Fruit fly (Drosophila melanogaster) whole organism, embryonic: ENCODE results near the gene Bili.

Source experiments
- Atf-2 ChIP-seq: fragments of 200-800 bp; sonication (Bioruptor generic); optimal IDR thresholded peaks from 2 replicates; lab custom pipeline; 2016; ENCODE audit warnings: missing biosample characterization, missing genetic modification characterization
- Atf6 ChIP-seq: fragments of 200-800 bp; sonication (Bioruptor generic); IDR thresholded peaks from 2 replicates; pipeline ENCODE4 v1.3.6; 2022; ENCODE audit warnings: missing biosample characterization, missing genetic modification characterization
- CG10274 ChIP-seq: fragments of 200-800 bp; sonication (Bioruptor generic); optimal IDR thresholded peaks from 3 replicates; lab custom pipeline; 2017; ENCODE audit warnings: missing biosample characterization, mild to moderate bottlenecking, missing genetic modification characterization
- CG10462 ChIP-seq: fragments of 200-800 bp; sonication (Bioruptor generic); optimal IDR thresholded peaks from 2 replicates; lab custom pipeline; 2016; ENCODE audit warnings: missing biosample characterization, missing genetic modification characterization
- CG10543 ChIP-seq: fragments of 200-800 bp; sonication (Bioruptor generic); optimal IDR thresholded peaks from 3 replicates; lab custom pipeline; 2017; ENCODE audit warnings: missing biosample characterization, mild to moderate bottlenecking, missing genetic modification characterization, moderate library complexity
- CG11504 ChIP-seq: fragments of 200-800 bp; sonication (Bioruptor generic); optimal IDR thresholded peaks from 3 replicates; lab custom pipeline; 2019; ENCODE audit warnings: missing biosample characterization, mild to moderate bottlenecking, missing genetic modification characterization, moderate library complexity
- CG12155 ChIP-seq: fragments of 200-800 bp; sonication (Bioruptor generic); optimal IDR thresholded peaks from 3 replicates; lab custom pipeline; 2016; ENCODE audit warnings: missing biosample characterization, missing genetic modification characterization
- CG14050 ChIP-seq: fragments of 200-800 bp; sonication (Bioruptor generic); IDR thresholded peaks from 3 replicates; pipeline ENCODE4 v1.3.6; 2022; ENCODE audit warnings: missing biosample characterization, missing genetic modification characterization
- CG14710 ChIP-seq: fragments of 200-800 bp; sonication (Bioruptor generic); optimal IDR thresholded peaks from 3 replicates; lab custom pipeline; 2019; ENCODE audit warnings: missing biosample characterization, mild to moderate bottlenecking, missing genetic modification characterization, moderate library complexity
- CG14860 ChIP-seq: fragments of 200-800 bp; sonication (Bioruptor generic); IDR thresholded peaks from 3 replicates; pipeline ENCODE4 v1.3.6; 2022; ENCODE audit warnings: missing biosample characterization, missing genetic modification characterization; ENCODE audit not compliant: partially characterized antibody
- CG15269 ChIP-seq: fragments of 200-800 bp; sonication (Bioruptor generic); optimal IDR thresholded peaks from 2 replicates; lab custom pipeline; 2018; ENCODE audit warnings: missing biosample characterization, mild to moderate bottlenecking, missing genetic modification characterization, moderate library complexity
- CG15696 ChIP-seq: fragments of 200-800 bp; sonication (Bioruptor generic); optimal IDR thresholded peaks from 2 replicates; lab custom pipeline; 2019; ENCODE audit warnings: missing biosample characterization, mild to moderate bottlenecking, missing genetic modification characterization, moderate library complexity
- CG16815 ChIP-seq: fragments of 200-800 bp; sonication (Bioruptor generic); optimal IDR thresholded peaks from 3 replicates; lab custom pipeline; 2017; ENCODE audit warnings: missing biosample characterization, mild to moderate bottlenecking, missing genetic modification characterization
- CG17359 ChIP-seq: fragments of 200-800 bp; sonication (Bioruptor generic); optimal IDR thresholded peaks from 3 replicates; lab custom pipeline; 2018; ENCODE audit warnings: missing biosample characterization, mild to moderate bottlenecking, missing genetic modification characterization, moderate library complexity
- CG17912 ChIP-seq: fragments of 200-800 bp; sonication (Bioruptor generic); optimal IDR thresholded peaks from 2 replicates; lab custom pipeline; 2018; ENCODE audit warnings: missing biosample characterization, mild to moderate bottlenecking, missing genetic modification characterization
- CG32767 ChIP-seq: fragments of 200-800 bp; sonication (Bioruptor generic); IDR thresholded peaks from 2 replicates; pipeline ENCODE4 v1.3.6; 2022; ENCODE audit warnings: missing biosample characterization, missing genetic modification characterization
- CG3726 ChIP-seq: fragments of 200-800 bp; sonication (Bioruptor generic); IDR thresholded peaks from 3 replicates; pipeline ENCODE4, ENCODE4 v1.3.6; 2022; ENCODE audit warnings: missing biosample characterization, missing genetic modification characterization
- CG3847 ChIP-seq: fragments of 200-800 bp; sonication (Bioruptor generic); IDR thresholded peaks from 2 replicates; pipeline ENCODE4 v1.3.6; 2022; ENCODE audit warnings: missing biosample characterization, missing genetic modification characterization
- CG4360 ChIP-seq: fragments of 200-800 bp; sonication (Bioruptor generic); IDR thresholded peaks from 2 replicates; pipeline ENCODE4 v1.3.6; 2022; ENCODE audit warnings: missing biosample characterization, missing genetic modification characterization
- CG6765 ChIP-seq: fragments of 200-800 bp; sonication (Bioruptor generic); optimal IDR thresholded peaks from 3 replicates; lab custom pipeline; 2017; ENCODE audit warnings: missing biosample characterization, mild to moderate bottlenecking, missing genetic modification characterization
- CG6813 ChIP-seq: fragments of 200-800 bp; sonication (Bioruptor generic); optimal IDR thresholded peaks from 2 replicates; lab custom pipeline; 2017; ENCODE audit warnings: missing biosample characterization, missing genetic modification characterization, mild to moderate bottlenecking, moderate library complexity, missing genetic modification reagents
- CG7963 ChIP-seq: fragments of 200-800 bp; sonication (Bioruptor generic); IDR thresholded peaks from 3 replicates; pipeline ENCODE4 v1.3.6; 2022; ENCODE audit warnings: missing biosample characterization, missing genetic modification characterization; ENCODE audit not compliant: partially characterized antibody
- CG8388 ChIP-seq: fragments of 200-800 bp; sonication (Bioruptor generic); optimal IDR thresholded peaks from 2 replicates; lab custom pipeline; 2019; ENCODE audit warnings: missing biosample characterization, mild to moderate bottlenecking, missing genetic modification characterization, moderate library complexity
- CG9817 ChIP-seq: fragments of 200-800 bp; sonication (Bioruptor generic); optimal IDR thresholded peaks from 2 replicates; lab custom pipeline; 2018; ENCODE audit warnings: missing biosample characterization, mild to moderate bottlenecking, missing genetic modification characterization, moderate library complexity
- CrebB ChIP-seq: fragments of 200-800 bp; sonication (Bioruptor generic); optimal IDR thresholded peaks from 3 replicates; lab custom pipeline; 2018; ENCODE audit warnings: missing biosample characterization, mild to moderate bottlenecking, missing genetic modification characterization
- Drgx ChIP-seq: fragments of 200-800 bp; sonication (Bioruptor generic); IDR thresholded peaks from 2 replicates; pipeline ENCODE4 v1.3.6; 2022; ENCODE audit warnings: missing biosample characterization, missing genetic modification characterization
- Hand ChIP-seq: fragments of 200-800 bp; sonication (Bioruptor generic); optimal IDR thresholded peaks from 2 replicates; lab custom pipeline; 2017; ENCODE audit warnings: mild to moderate bottlenecking, missing biosample characterization, missing genetic modification reagents, missing genetic modification characterization
- Meics ChIP-seq: fragments of 200-800 bp; sonication (Bioruptor generic); optimal IDR thresholded peaks from 2 replicates; lab custom pipeline; 2017; ENCODE audit warnings: missing biosample characterization, mild to moderate bottlenecking, missing genetic modification characterization
- Nf-YC ChIP-seq: fragments of 200-800 bp; optimal IDR thresholded peaks from 3 replicates; lab custom pipeline; 2019; ENCODE audit warnings: missing biosample characterization, mild to moderate bottlenecking, missing genetic modification characterization, moderate library complexity
- NfI ChIP-seq: fragments of 200-800 bp; sonication (Bioruptor generic); optimal IDR thresholded peaks from 3 replicates; lab custom pipeline; 2018; ENCODE audit warnings: missing biosample characterization, mild to moderate bottlenecking, missing genetic modification characterization, moderate library complexity
- Stat92E ChIP-seq, 3 experiments: fragments of >200 bp in 2 of 3; fragments of 200-800 bp in 1 of 3; sonication (Bioruptor generic) in 1 of 3; optimal IDR thresholded peaks; 2 replicates each; lab custom pipeline; 2017 to 2019; ENCODE audit warnings: missing biosample characterization in 3 of 3, missing genetic modification characterization in 3 of 3, mild to moderate bottlenecking in 1 of 3, moderate library complexity in 1 of 3
- Tbp ChIP-seq: fragments of >200 bp; optimal IDR thresholded peaks from 2 replicates; lab custom pipeline; 2018; ENCODE audit warnings: missing biosample characterization, missing genetic modification characterization
- Xrp1 ChIP-seq: fragments of 200-800 bp; sonication (Bioruptor generic); IDR thresholded peaks from 2 replicates; pipeline ENCODE4 v1.3.6; 2022; ENCODE audit warnings: missing biosample characterization, missing genetic modification characterization
- amos ChIP-seq: fragments of 200-800 bp; sonication (Bioruptor generic); IDR thresholded peaks from 2 replicates; pipeline ENCODE4 v1.3.6; 2022; ENCODE audit warnings: missing biosample characterization, missing genetic modification characterization; ENCODE audit not compliant: partially characterized antibody
- ase ChIP-seq: fragments of 200-800 bp; sonication (Bioruptor generic); IDR thresholded peaks from 3 replicates; pipeline ENCODE4 v1.3.6; 2022; ENCODE audit warnings: missing biosample characterization, missing genetic modification characterization
- br ChIP-seq: fragments of >200 bp; optimal IDR thresholded peaks from 2 replicates; lab custom pipeline; 2017
- hbn ChIP-seq: fragments of 200-800 bp; sonication (Bioruptor generic); IDR thresholded peaks from 2 replicates; pipeline ENCODE4 v1.3.6; 2022; ENCODE audit warnings: missing biosample characterization, missing genetic modification characterization; ENCODE audit not compliant: partially characterized antibody
- ind ChIP-seq: fragments of 200-800 bp; sonication (Bioruptor generic); optimal IDR thresholded peaks from 3 replicates; lab custom pipeline; 2016; ENCODE audit warnings: missing biosample characterization, missing genetic modification characterization
- insv ChIP-seq, 2 experiments: fragments of 200-800 bp; sonication (Bioruptor generic); optimal IDR thresholded peaks; 3 replicates each; lab custom pipeline; 2016 to 2018; ENCODE audit warnings: missing biosample characterization in 2 of 2, missing genetic modification characterization in 2 of 2
- kah ChIP-seq: fragments of 200-800 bp; sonication (Bioruptor generic); optimal IDR thresholded peaks from 2 replicates; lab custom pipeline; 2018; ENCODE audit warnings: missing biosample characterization, mild to moderate bottlenecking, missing genetic modification characterization
- kni ChIP-seq: fragments of 200-800 bp; sonication (Bioruptor generic); optimal IDR thresholded peaks from 3 replicates; lab custom pipeline; 2017; ENCODE audit warnings: mild to moderate bottlenecking, missing biosample characterization, missing genetic modification reagents, missing genetic modification characterization
- lab ChIP-seq: fragments of 200-800 bp; sonication (Bioruptor generic); optimal IDR thresholded peaks from 3 replicates; lab custom pipeline; 2017; ENCODE audit warnings: missing biosample characterization, missing genetic modification characterization, mild to moderate bottlenecking, moderate library complexity, missing genetic modification reagents
- nerfin-2 ChIP-seq: fragments of 200-800 bp; sonication (Bioruptor generic); IDR thresholded peaks from 2 replicates; pipeline ENCODE4 v1.3.6; 2022; ENCODE audit warnings: missing biosample characterization, missing genetic modification characterization; ENCODE audit not compliant: partially characterized antibody
- onecut ChIP-seq: fragments of 200-800 bp; sonication (Bioruptor generic); IDR thresholded peaks from 2 replicates; pipeline ENCODE4 v1.3.6; 2022; ENCODE audit warnings: missing biosample characterization, missing genetic modification characterization
- phol ChIP-seq: fragments of 200-800 bp; sonication (Bioruptor generic); optimal IDR thresholded peaks from 3 replicates; lab custom pipeline; 2018; ENCODE audit warnings: missing biosample characterization, mild to moderate bottlenecking, missing genetic modification characterization, moderate library complexity
- ranshi ChIP-seq: fragments of 200-800 bp; sonication (Bioruptor generic); IDR thresholded peaks from 2 replicates; pipeline ENCODE4 v1.3.6; 2022; ENCODE audit warnings: missing biosample characterization, missing genetic modification characterization
- sens-2 ChIP-seq: fragments of 200-800 bp; sonication (Bioruptor generic); IDR thresholded peaks from 2 replicates; pipeline ENCODE4 v1.3.6; 2022; ENCODE audit warnings: missing biosample characterization, missing genetic modification characterization
- tap ChIP-seq: fragments of 200-800 bp; optimal IDR thresholded peaks from 3 replicates; lab custom pipeline; 2019; ENCODE audit warnings: missing biosample characterization, mild to moderate bottlenecking, missing genetic modification characterization, moderate library complexity
- tgo ChIP-seq: fragments of 200-800 bp; sonication (Bioruptor generic); IDR thresholded peaks from 3 replicates; pipeline ENCODE4 v1.3.6; 2022; ENCODE audit warnings: missing biosample characterization, missing genetic modification characterization
- zen2 ChIP-seq: fragments of 200-800 bp; sonication (Bioruptor generic); IDR thresholded peaks from 3 replicates; pipeline ENCODE4 v1.3.6; 2022; ENCODE audit warnings: missing biosample characterization, missing genetic modification characterization; ENCODE audit not compliant: partially characterized antibody
- zfh1 ChIP-seq: fragments of 200-800 bp; sonication (Bioruptor generic); IDR thresholded peaks from 3 replicates; pipeline ENCODE4 v1.3.6; 2022; ENCODE audit warnings: missing biosample characterization, missing genetic modification characterization

Bili gene

dm6 chr3R:25152342-25152741 lies 21.2 kb downstream of the Bili start (continued):
- TF ChIP-seq CG9817 (tag; lab: Kevin White, UChicago) = peak; percentile 7
- no peak for TF ChIP-seq CrebB (tag; lab: Kevin White, UChicago)
- no peak for TF ChIP-seq CG14710 (tag; lab: Kevin White, UChicago)
- TF ChIP-seq Atf-2 = no peak
- peak; percentile 55 for TF ChIP-seq CG11504
- TF ChIP-seq CG4360 (GFP tag; lab: Robert Waterston, UW) = no peak
- no peak for TF ChIP-seq Stat92E (GFP tag; optimal IDR thresholded peaks at IDR 0.05; lab: Kevin White, UChicago)
- peak; percentile 22 for TF ChIP-seq CG15269 (tag; lab: Kevin White, UChicago)
- no peak for TF ChIP-seq CG15696 (tag; lab: Kevin White, UChicago)
- TF ChIP-seq zen2 = no peak
- peak; percentile 1 for TF ChIP-seq NfI
- TF ChIP-seq phol (tag; lab: Kevin White, UChicago) = no peak
- no peak for TF ChIP-seq br (lab: Kevin White, UChicago)
- TF ChIP-seq sens-2 = no peak
- no peak for TF ChIP-seq CG14050 (GFP tag; lab: Robert Waterston, UW)
- TF ChIP-seq CG12155 = no peak
- TF ChIP-seq CG7963 (GFP tag; lab: Robert Waterston, UW) = no peak
- TF ChIP-seq ranshi (GFP tag; lab: Robert Waterston, UW) = no peak
- no peak for TF ChIP-seq kah (GFP tag; lab: Kevin White, UChicago)
- no peak for TF ChIP-seq hbn (GFP tag; lab: Robert Waterston, UW)
- no peak for TF ChIP-seq amos (GFP tag; lab: Robert Waterston, UW)
- no peak for TF ChIP-seq Tbp
- peak; percentile 54 for TF ChIP-seq CG10543 (GFP tag; lab: Kevin White, UChicago)
- no peak for TF ChIP-seq nerfin-2 (GFP tag; lab: Robert Waterston, UW)
- peak; percentile 19 for TF ChIP-seq CG17359
- TF ChIP-seq insv (GFP tag; optimal IDR thresholded peaks at IDR 0.05; lab: Kevin White, UChicago) = no peak
- no peak for TF ChIP-seq onecut (GFP tag; lab: Robert Waterston, UW)
- peak; percentile 29 for TF ChIP-seq Nf-YC (tag; lab: Kevin White, UChicago)
- TF ChIP-seq CG10462 (GFP tag; lab: Kevin White, UChicago) = no peak
- no peak for TF ChIP-seq Atf6
- no peak for TF ChIP-seq kni (GFP tag; lab: Kevin White, UChicago)
- TF ChIP-seq Meics (GFP tag; lab: Kevin White, UChicago) = peak; percentile 45
- TF ChIP-seq tap (tag; lab: Kevin White, UChicago) = no peak
- TF ChIP-seq CG3726 = no peak
- 0 out of 3 replicates have a peak, but pooled peaks have one; percentile 20 for TF ChIP-seq tgo (GFP tag; lab: Robert Waterston, UW)
- TF ChIP-seq CG8388 = no peak
- no peak for TF ChIP-seq CG17912
- TF ChIP-seq CG3847 = no peak
- TF ChIP-seq CG32767 = no peak
- TF ChIP-seq CG10274 (GFP tag; lab: Kevin White, UChicago) = no peak
- TF ChIP-seq CG16815 (GFP tag; lab: Kevin White, UChicago) = no peak
- no peak for TF ChIP-seq CG6765 (GFP tag; lab: Kevin White, UChicago)
- TF ChIP-seq ase (GFP tag; lab: Robert Waterston, UW) = no peak
- TF ChIP-seq zfh1 (GFP tag; lab: Robert Waterston, UW) = no peak
- TF ChIP-seq Hand (GFP tag; lab: Kevin White, UChicago) = peak; percentile 29
- TF ChIP-seq ind (GFP tag; lab: Kevin White, UChicago) = no peak
- TF ChIP-seq Drgx (GFP tag; lab: Robert Waterston, UW) = no peak
- no peak for TF ChIP-seq CG6813 (GFP tag; lab: Kevin White, UChicago)
- peak; percentile 55 for TF ChIP-seq lab (GFP tag; lab: Kevin White, UChicago)
- TF ChIP-seq CG14860 (GFP tag; lab: Robert Waterston, UW) = no peak
- TF ChIP-seq Xrp1 = 0 out of 2 replicates have a peak, but pooled peaks have one; percentile 9
